Worm (Caenorhabditis elegans) whole organism, L1 larva: ENCODE data around the gene F45G2.8.
A peak's percentile ranks its signal among the peaks of the same experiment; 100 is the strongest.

Experiments used
- C16A3.4 ChIP-seq: fragments of 150-350 bp; optimal IDR thresholded peaks from 2 replicates; lab custom pipeline; 2014; ENCODE audit warnings: missing biosample characterization, missing genetic modification characterization
- F16B12.6 ChIP-seq: fragments of 150-350 bp; optimal IDR thresholded peaks from 2 replicates; lab custom pipeline; 2014; ENCODE audit warnings: missing biosample characterization, missing genetic modification characterization
- aha-1 ChIP-seq: fragments of 150-350 bp; optimal IDR thresholded peaks from 2 replicates; lab custom pipeline; 2014; ENCODE audit warnings: missing biosample characterization, missing genetic modification characterization
- alr-1 ChIP-seq: fragments of 200-800 bp; sonication (Bioruptor generic); optimal IDR thresholded peaks from 2 replicates; lab custom pipeline; 2018; ENCODE audit warnings: borderline replicate concordance, mild to moderate bottlenecking, missing genetic modification characterization, missing compliant biosample characterization
- ces-1 ChIP-seq: fragments of 150-350 bp; optimal IDR thresholded peaks from 2 replicates; lab custom pipeline; 2014; ENCODE audit warnings: missing biosample characterization, missing genetic modification reagents, missing genetic modification characterization
- efl-1 ChIP-seq, 4 experiments: fragments of 150-350 bp; optimal IDR thresholded peaks in 3 of 4; peaks in 1 of 4; 1 replicate in 1 of 4; 2 replicates in 3 of 4; lab custom pipeline; 2014; ENCODE audit warnings: missing biosample characterization in 2 of 4, missing genetic modification characterization in 2 of 4, missing genetic modification reagents in 2 of 4
- egl-27 ChIP-seq, 2 experiments: fragments of 150-350 bp in 1 of 2; sonication (generic microtip); optimal IDR thresholded peaks; 3 replicates each; lab custom pipeline; 2017 to 2018; ENCODE audit warnings: missing biosample characterization in 2 of 2, missing genetic modification characterization in 2 of 2, missing genetic modification reagents in 2 of 2
- elt-3 ChIP-seq, 6 experiments: fragments of 150-350 bp in 1 of 6; sonication (generic microtip); optimal IDR thresholded peaks; 2 replicates each; lab custom pipeline; 2017 to 2018; ENCODE audit warnings: missing biosample characterization in 6 of 6, missing genetic modification characterization in 6 of 6, inconsistent platforms in 1 of 6
- ets-5 ChIP-seq: fragments of 200-800 bp; sonication (Bioruptor generic); IDR thresholded peaks from 2 replicates; pipeline ENCODE4 v1.3.6; 2022; ENCODE audit warnings: missing genetic modification characterization, missing compliant biosample characterization
- hlh-17 ChIP-seq: fragments of 200-800 bp; sonication (Bioruptor generic); optimal IDR thresholded peaks from 2 replicates; lab custom pipeline; 2018; ENCODE audit warnings: missing genetic modification characterization, mild to moderate bottlenecking, missing compliant biosample characterization, moderate library complexity, borderline replicate concordance
- hlh-4 ChIP-seq: sonication (generic microtip); optimal IDR thresholded peaks from 2 replicates; lab custom pipeline; 2016; ENCODE audit warnings: mild to moderate bottlenecking, missing genetic modification characterization, missing compliant biosample characterization
- hpl-2 ChIP-seq: fragments of 150-350 bp; optimal IDR thresholded peaks from 2 replicates; lab custom pipeline; 2014; ENCODE audit warnings: missing biosample characterization, missing genetic modification reagents, missing genetic modification characterization
- isw-1 ChIP-seq: fragments of 200-800 bp; sonication (Bioruptor generic); IDR thresholded peaks from 2 replicates; pipeline ENCODE4 v1.3.6; 2022; ENCODE audit warnings: missing genetic modification characterization, missing compliant biosample characterization
- lin-15B ChIP-seq: fragments of 150-350 bp; sonication (generic microtip); optimal IDR thresholded peaks from 3 replicates; lab custom pipeline; 2014; ENCODE audit warnings: missing biosample characterization, missing genetic modification characterization
- mab-9 ChIP-seq: fragments of 200-800 bp; sonication (Bioruptor generic); IDR thresholded peaks from 2 replicates; pipeline ENCODE4 v1.3.6; 2022; ENCODE audit warnings: missing genetic modification reagents, missing genetic modification characterization, missing compliant biosample characterization
- mef-2 ChIP-seq: fragments of 150-350 bp; optimal IDR thresholded peaks from 2 replicates; lab custom pipeline; 2014; ENCODE audit warnings: missing biosample characterization, missing genetic modification characterization
- mep-1 ChIP-seq: fragments of 150-350 bp; optimal IDR thresholded peaks from 2 replicates; lab custom pipeline; 2014; ENCODE audit warnings: missing biosample characterization, missing genetic modification characterization
- nhr-11 ChIP-seq: fragments of 150-350 bp; optimal IDR thresholded peaks from 2 replicates; lab custom pipeline; 2014; ENCODE audit warnings: missing biosample characterization, missing genetic modification characterization
- nhr-237 ChIP-seq: fragments of 150-350 bp; optimal IDR thresholded peaks from 2 replicates; lab custom pipeline; 2014; ENCODE audit warnings: missing biosample characterization, missing genetic modification characterization
- nhr-47 ChIP-seq: sonication (generic microtip); optimal IDR thresholded peaks from 2 replicates; lab custom pipeline; 2016; ENCODE audit warnings: mild to moderate bottlenecking, missing genetic modification characterization, moderate library complexity, missing compliant biosample characterization
- nhr-71 ChIP-seq: sonication (generic microtip); optimal IDR thresholded peaks from 2 replicates; lab custom pipeline; 2016; ENCODE audit warnings: mild to moderate bottlenecking, missing genetic modification characterization, moderate library complexity, missing compliant biosample characterization
- nhr-85 ChIP-seq: sonication (generic microtip); peaks from one replicate; lab custom pipeline; 2016; ENCODE audit warnings: missing genetic modification characterization, inconsistent platforms, missing compliant biosample characterization
- nhr-90 ChIP-seq: sonication (generic microtip); optimal IDR thresholded peaks from 2 replicates; lab custom pipeline; 2016; ENCODE audit warnings: mild to moderate bottlenecking, missing genetic modification characterization, missing compliant biosample characterization; ENCODE audit not compliant: poor library complexity
- pag-3 ChIP-seq: sonication (generic microtip); optimal IDR thresholded peaks from 2 replicates; lab custom pipeline; 2017; ENCODE audit warnings: missing genetic modification characterization, mild to moderate bottlenecking, missing compliant biosample characterization, antibody characterized with exemption, borderline replicate concordance; ENCODE audit not compliant: insufficient read depth
- snu-23 ChIP-seq: sonication (generic microtip); optimal IDR thresholded peaks from 2 replicates; lab custom pipeline; 2016; ENCODE audit warnings: missing genetic modification characterization, missing compliant biosample characterization
- unc-130 ChIP-seq: fragments of 150-350 bp; optimal IDR thresholded peaks from 2 replicates; lab custom pipeline; 2017; ENCODE audit warnings: missing biosample characterization, missing genetic modification characterization, inconsistent platforms
- unc-62 ChIP-seq: fragments of 150-350 bp; optimal IDR thresholded peaks from 2 replicates; lab custom pipeline; 2014; ENCODE audit warnings: missing biosample characterization, missing genetic modification reagents, missing genetic modification characterization
- unc-86 ChIP-seq: sonication (generic microtip); optimal IDR thresholded peaks from 2 replicates; lab custom pipeline; 2016; ENCODE audit warnings: missing genetic modification characterization, missing compliant biosample characterization
- unc-98 ChIP-seq: fragments of 200-800 bp; sonication (Bioruptor generic); IDR thresholded peaks from 2 replicates; pipeline ENCODE4 v1.3.6; 2022; ENCODE audit warnings: missing genetic modification characterization, missing compliant biosample characterization
- xbp-1 ChIP-seq: sonication (generic microtip); optimal IDR thresholded peaks from 2 replicates; lab custom pipeline; 2016; ENCODE audit warnings: missing genetic modification characterization, missing compliant biosample characterization
- zag-1 ChIP-seq: fragments of 150-350 bp; optimal IDR thresholded peaks from 2 replicates; lab custom pipeline; 2014; ENCODE audit warnings: missing biosample characterization, missing genetic modification characterization
- ztf-11 ChIP-seq, 2 experiments: sonication (generic microtip); optimal IDR thresholded peaks; 2 replicates each; lab custom pipeline; 2016 to 2017; ENCODE audit warnings: missing genetic modification characterization in 2 of 2, missing biosample characterization in 1 of 2, missing compliant biosample characterization in 1 of 2
- ztf-4 ChIP-seq: fragments of 150-350 bp; optimal IDR thresholded peaks from 2 replicates; lab custom pipeline; 2014; ENCODE audit warnings: missing biosample characterization, missing genetic modification characterization

Gene F45G2.8

ce11 chrIII:13462965-13463783 lies 27.7 kb upstream of the F45G2.8 start, which contains the start of gene ant-1.1 (continued):
- TF ChIP-seq unc-62 (GFP tag; lab: Kevin White, UChicago) (no peak), ztf-4 (tag; lab: Kevin White, UChicago) (peak; percentile 85), zag-1 (tag; lab: Kevin White, UChicago) (no peak), isw-1 (peak; percentile 97), unc-98 (GFP tag; lab: Robert Waterston, UW) (peak; percentile 67; the same call in 1 of the 2 replicates), mef-2 (tag; lab: Kevin White, UChicago) (peak; percentile 71), alr-1 (tag; lab: Kevin White, UChicago) (no peak), pag-3 (tag; lab: Kevin White, UChicago) (no peak), ztf-11 (tag; optimal IDR thresholded peaks at IDR 0.05; lab: Kevin White, UChicago) (peak in 1 of 2 experiments; percentile 87), nhr-71 (peak; percentile 98), snu-23 (peak; percentile 97), lin-15B (tag; lab: Kevin White, UChicago) (peak; percentile 94), nhr-90 (tag; lab: Kevin White, UChicago) (peak; percentile 96), hlh-4 (tag; lab: Kevin White, UChicago) (peak; percentile 37), egl-27 (tag; optimal IDR thresholded peaks at IDR 0.05; lab: Kevin White, UChicago) (peak in 1 of 2 experiments; percentile 32), efl-1 (optimal IDR thresholded peaks at IDR 0.05; lab: Kevin White, UChicago) (peak; percentile 90 to 99), efl-1 (GFP tag; optimal IDR thresholded peaks at IDR 0.05 in 1 of 2; lab: Kevin White, UChicago) (peak; percentile 98 to 100), ets-5 (no peak), nhr-237 (peak; percentile 49), ces-1 (GFP tag; lab: Kevin White, UChicago) (no peak), mab-9 (GFP tag; lab: Robert Waterston, UW) (peak; percentile 93), nhr-11 (tag; lab: Kevin White, UChicago) (peak; percentile 61), F16B12.6 (tag; lab: Kevin White, UChicago) (peak; percentile 72), C16A3.4 (tag; lab: Kevin White, UChicago) (peak; percentile 94), unc-86 (tag; lab: Kevin White, UChicago) (peak; percentile 95), elt-3 (tag; optimal IDR thresholded peaks at IDR 0.05; lab: Kevin White, UChicago) (peak in 5 of 6 experiments; percentile 39 to 86 (median 60)), nhr-47 (tag; lab: Kevin White, UChicago) (peak; percentile 98), aha-1 (tag; lab: Kevin White, UChicago) (peak; percentile 46), unc-130 (tag; lab: Kevin White, UChicago) (peak; percentile 90), mep-1 (tag; lab: Kevin White, UChicago) (peak; percentile 92), hpl-2 (GFP tag; lab: Kevin White, UChicago) (peak; percentile 2), xbp-1 (tag; lab: Kevin White, UChicago) (peak; percentile 95), hlh-17 (GFP tag; lab: Kevin White, UChicago) (no peak)

- TF ChIP-seq hlh-4 (tag; lab: Kevin White, UChicago) (no peak), efl-1 (optimal IDR thresholded peaks at IDR 0.05; lab: Kevin White, UChicago) (no peak), efl-1 (GFP tag; optimal IDR thresholded peaks at IDR 0.05 in 1 of 2; lab: Kevin White, UChicago) (peak in 1 of 2 experiments; percentile 86)
These were observed 26.7 kb upstream of the F45G2.8 start, which contains the start of the genes abcf-2 and T27E9.2 for ce11 chrIII:13462138-13462634. TSS of gene abcf-2 (minus strand) at chrIII:13462238. TSS of gene T27E9.2 (minus strand) at chrIII:13462584.

DNA sequence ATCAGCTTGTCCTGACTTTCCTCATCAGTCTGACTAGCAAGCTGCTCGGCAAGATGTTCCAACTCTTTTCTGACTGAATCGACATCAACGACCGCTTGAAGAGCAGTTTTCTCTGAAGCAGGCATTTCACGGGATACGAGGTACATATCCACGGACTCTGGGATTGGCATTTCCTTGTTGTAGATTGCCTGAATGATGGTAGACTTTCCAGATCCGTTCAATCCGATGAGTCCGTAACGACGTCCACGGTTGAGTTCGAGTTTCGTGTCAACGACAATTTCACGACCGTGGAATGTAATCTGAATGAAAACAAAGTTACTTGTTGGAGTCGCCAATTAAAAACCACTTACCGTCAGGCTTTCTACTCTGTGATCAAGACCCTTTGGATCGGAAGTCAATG lies 26.1 kb upstream of the F45G2.8 start:
- TF ChIP-seq nhr-85 (tag; lab: Kevin White, UChicago) (peak; percentile 67), efl-1 (optimal IDR thresholded peaks at IDR 0.05; lab: Kevin White, UChicago) (no peak), efl-1 (GFP tag; optimal IDR thresholded peaks at IDR 0.05 in 1 of 2; lab: Kevin White, UChicago) (peak in 1 of 2 experiments; percentile 61), pag-3 (tag; lab: Kevin White, UChicago) (no peak)
